Fruit fly (Drosophila melanogaster) whole organism, embryonic: ENCODE data around the gene Cypl.
A peak's percentile ranks its signal among the peaks of the same experiment; 100 is the strongest.

Experiments
- Asciz ChIP-seq: fragments of 200-800 bp; sonication (Bioruptor generic); optimal IDR thresholded peaks from 2 replicates; lab custom pipeline; 2017; ENCODE audit warnings: missing biosample characterization, mild to moderate bottlenecking, missing genetic modification characterization, missing genetic modification reagents
- BEAF-32 ChIP-seq: fragments of 200-800 bp; sonication (Bioruptor generic); optimal IDR thresholded peaks from 3 replicates; lab custom pipeline; 2017; ENCODE audit warnings: missing biosample characterization, missing genetic modification characterization, mild to moderate bottlenecking, moderate library complexity, missing genetic modification reagents
- Bgb ChIP-seq: fragments of 200-800 bp; sonication (Bioruptor generic); IDR thresholded peaks from 2 replicates; pipeline ENCODE4 v1.3.6; 2022; ENCODE audit warnings: missing biosample characterization, missing genetic modification characterization; ENCODE audit not compliant: partially characterized antibody
- C15 ChIP-seq: fragments of 200-800 bp; sonication (Bioruptor generic); IDR thresholded peaks from 3 replicates; pipeline ENCODE4 v1.3.6; 2022; ENCODE audit warnings: missing biosample characterization, missing genetic modification characterization
- CG12071 ChIP-seq: fragments of 200-800 bp; sonication (Bioruptor generic); optimal IDR thresholded peaks from 3 replicates; lab custom pipeline; 2018; ENCODE audit warnings: missing biosample characterization, mild to moderate bottlenecking, missing genetic modification characterization
- CG1233 ChIP-seq: fragments of 200-800 bp; sonication (Bioruptor generic); optimal IDR thresholded peaks from 4 replicates; lab custom pipeline; 2018; ENCODE audit warnings: missing biosample characterization, mild to moderate bottlenecking, missing genetic modification characterization
- CG14710 ChIP-seq: fragments of 200-800 bp; sonication (Bioruptor generic); optimal IDR thresholded peaks from 3 replicates; lab custom pipeline; 2019; ENCODE audit warnings: missing biosample characterization, mild to moderate bottlenecking, missing genetic modification characterization, moderate library complexity
- CG14860 ChIP-seq: fragments of 200-800 bp; sonication (Bioruptor generic); IDR thresholded peaks from 3 replicates; pipeline ENCODE4 v1.3.6; 2022; ENCODE audit warnings: missing biosample characterization, missing genetic modification characterization; ENCODE audit not compliant: partially characterized antibody
- CG16863 ChIP-seq: fragments of 200-800 bp; sonication (Bioruptor generic); optimal IDR thresholded peaks from 3 replicates; lab custom pipeline; 2016; ENCODE audit warnings: missing biosample characterization, missing genetic modification characterization
- CG17186 ChIP-seq: fragments of 200-800 bp; sonication (Bioruptor generic); optimal IDR thresholded peaks from 3 replicates; lab custom pipeline; 2017; ENCODE audit warnings: missing biosample characterization, missing genetic modification reagents, missing genetic modification characterization
- CG17328 ChIP-seq: fragments of 200-800 bp; sonication (Bioruptor generic); IDR thresholded peaks from 2 replicates; pipeline ENCODE4 v1.3.6; 2022; ENCODE audit warnings: missing biosample characterization, missing genetic modification characterization
- CG3065 ChIP-seq: fragments of 200-800 bp; sonication (Bioruptor generic); optimal IDR thresholded peaks from 2 replicates; lab custom pipeline; 2016; ENCODE audit warnings: missing biosample characterization, missing genetic modification characterization
- CG31388 ChIP-seq: fragments of 200-800 bp; sonication (Bioruptor generic); optimal IDR thresholded peaks from 2 replicates; lab custom pipeline; 2016; ENCODE audit warnings: missing biosample characterization, missing genetic modification characterization
- CG31441 ChIP-seq: fragments of 200-800 bp; sonication (Bioruptor generic); IDR thresholded peaks from 2 replicates; pipeline ENCODE4 v1.3.6; 2022; ENCODE audit warnings: missing biosample characterization, missing genetic modification characterization
- CG33557 ChIP-seq: fragments of 200-800 bp; sonication (Bioruptor generic); optimal IDR thresholded peaks from 2 replicates; lab custom pipeline; 2019; ENCODE audit warnings: missing biosample characterization, mild to moderate bottlenecking, missing genetic modification characterization, moderate library complexity
- CG4404 ChIP-seq: fragments of 200-800 bp; sonication (Bioruptor generic); IDR thresholded peaks from 2 replicates; pipeline ENCODE4 v1.3.6; 2022; ENCODE audit warnings: missing biosample characterization, missing genetic modification characterization
- CG4820 ChIP-seq: fragments of 200-800 bp; sonication (Bioruptor generic); optimal IDR thresholded peaks from 3 replicates; lab custom pipeline; 2016; ENCODE audit warnings: missing biosample characterization, missing genetic modification characterization
- CG6272 ChIP-seq: fragments of 200-800 bp; sonication (Bioruptor generic); IDR thresholded peaks from 2 replicates; pipeline ENCODE4 v1.3.6; 2022; ENCODE audit warnings: missing biosample characterization, missing genetic modification characterization
- CG6854 ChIP-seq: fragments of 200-800 bp; sonication (Bioruptor generic); optimal IDR thresholded peaks from 3 replicates; lab custom pipeline; 2017; ENCODE audit warnings: missing biosample characterization, mild to moderate bottlenecking, missing genetic modification characterization
- CG8478 ChIP-seq: fragments of >200 bp; optimal IDR thresholded peaks from 2 replicates; lab custom pipeline; 2018
- CkIIα-i1 ChIP-seq: fragments of 200-800 bp; sonication (Bioruptor generic); IDR thresholded peaks from 2 replicates; pipeline ENCODE4 v1.3.6; 2022; ENCODE audit warnings: missing biosample characterization, missing genetic modification characterization
- D ChIP-seq, 2 experiments: fragments of 200-800 bp in 1 of 2; fragments of >200 bp in 1 of 2; sonication (Bioruptor generic) in 1 of 2; optimal IDR thresholded peaks; 2 replicates in 1 of 2; 3 replicates in 1 of 2; lab custom pipeline; 2017; ENCODE audit warnings: mild to moderate bottlenecking in 1 of 2, missing biosample characterization in 1 of 2, missing genetic modification characterization in 1 of 2, missing genetic modification reagents in 1 of 2
- Dp ChIP-seq: fragments of 200-800 bp; sonication (Bioruptor generic); optimal IDR thresholded peaks from 2 replicates; lab custom pipeline; 2018; ENCODE audit warnings: missing biosample characterization, mild to moderate bottlenecking, missing genetic modification characterization, moderate library complexity
- Drgx ChIP-seq: fragments of 200-800 bp; sonication (Bioruptor generic); IDR thresholded peaks from 2 replicates; pipeline ENCODE4 v1.3.6; 2022; ENCODE audit warnings: missing biosample characterization, missing genetic modification characterization
- E2f2 ChIP-seq: fragments of 200-800 bp; sonication (Bioruptor generic); IDR thresholded peaks from 2 replicates; pipeline ENCODE4 v1.3.6; 2022; ENCODE audit warnings: missing biosample characterization, missing genetic modification characterization
- H2.0 ChIP-seq: fragments of 200-800 bp; sonication (Bioruptor generic); IDR thresholded peaks from 2 replicates; pipeline ENCODE4 v1.3.6; 2022; ENCODE audit warnings: missing biosample characterization, missing genetic modification characterization
- Hr3 ChIP-seq: fragments of 200-800 bp; sonication (Bioruptor generic); optimal IDR thresholded peaks from 3 replicates; lab custom pipeline; 2016; ENCODE audit warnings: missing biosample characterization, missing genetic modification characterization
- Max ChIP-seq: fragments of 200-800 bp; sonication (Bioruptor generic); optimal IDR thresholded peaks from 2 replicates; lab custom pipeline; 2016; ENCODE audit warnings: missing biosample characterization, mild to moderate bottlenecking, missing genetic modification characterization
- NC2α ChIP-seq: fragments of 200-800 bp; sonication (Bioruptor generic); optimal IDR thresholded peaks from 2 replicates; lab custom pipeline; 2016; ENCODE audit warnings: missing biosample characterization, missing genetic modification characterization
- Nf-YB ChIP-seq: fragments of 200-800 bp; sonication (Bioruptor generic); optimal IDR thresholded peaks from 3 replicates; lab custom pipeline; 2019; ENCODE audit warnings: missing biosample characterization, mild to moderate bottlenecking, missing genetic modification characterization, moderate library complexity
- NfI ChIP-seq: fragments of 200-800 bp; sonication (Bioruptor generic); optimal IDR thresholded peaks from 3 replicates; lab custom pipeline; 2018; ENCODE audit warnings: missing biosample characterization, mild to moderate bottlenecking, missing genetic modification characterization, moderate library complexity
- Opbp ChIP-seq: fragments of 200-800 bp; sonication (Bioruptor generic); IDR thresholded peaks from 3 replicates; pipeline ENCODE4 v1.3.6; 2022; ENCODE audit warnings: missing biosample characterization, missing genetic modification characterization; ENCODE audit not compliant: partially characterized antibody
- Rfx ChIP-seq: fragments of 200-800 bp; sonication (Bioruptor generic); IDR thresholded peaks from 2 replicates; pipeline ENCODE4 v1.3.6; 2022; ENCODE audit warnings: missing biosample characterization, missing genetic modification characterization
- Spps ChIP-seq: fragments of 200-800 bp; sonication (Bioruptor generic); optimal IDR thresholded peaks from 2 replicates; lab custom pipeline; 2018; ENCODE audit warnings: missing biosample characterization, mild to moderate bottlenecking, missing genetic modification characterization
- ap ChIP-seq: fragments of 200-800 bp; sonication (Bioruptor generic); IDR thresholded peaks from 2 replicates; pipeline ENCODE4 v1.3.6; 2022; ENCODE audit warnings: missing biosample characterization, missing genetic modification characterization
- ara ChIP-seq: fragments of 200-800 bp; sonication (Bioruptor generic); IDR thresholded peaks from 2 replicates; pipeline ENCODE4 v1.3.6; 2022; ENCODE audit warnings: missing biosample characterization, missing genetic modification characterization
- bsh ChIP-seq, 2 experiments: fragments of 200-800 bp; sonication (Bioruptor generic); optimal IDR thresholded peaks; 2 replicates each; lab custom pipeline; 2017 to 2018; ENCODE audit warnings: mild to moderate bottlenecking in 2 of 2, missing biosample characterization in 2 of 2, missing genetic modification characterization in 2 of 2, moderate library complexity in 1 of 2
- cad ChIP-seq: fragments of >200 bp; optimal IDR thresholded peaks from 2 replicates; lab custom pipeline; 2017; ENCODE audit warnings: missing biosample characterization, missing genetic modification characterization
- chm ChIP-seq: fragments of 200-800 bp; sonication (Bioruptor generic); IDR thresholded peaks from 2 replicates; pipeline ENCODE4 v1.3.6; 2022; ENCODE audit warnings: missing biosample characterization, missing genetic modification characterization
- exex ChIP-seq: fragments of 200-800 bp; sonication (Bioruptor generic); optimal IDR thresholded peaks from 4 replicates; lab custom pipeline; 2018; ENCODE audit warnings: missing biosample characterization, mild to moderate bottlenecking, missing genetic modification characterization, moderate library complexity
- fu2 ChIP-seq: fragments of 200-800 bp; sonication (Bioruptor generic); optimal IDR thresholded peaks from 2 replicates; lab custom pipeline; 2016; ENCODE audit warnings: missing biosample characterization, missing genetic modification characterization
- grau ChIP-seq: fragments of 200-800 bp; optimal IDR thresholded peaks from 3 replicates; lab custom pipeline; 2019; ENCODE audit warnings: missing biosample characterization, mild to moderate bottlenecking, missing genetic modification characterization, moderate library complexity
- h ChIP-seq: fragments of >200 bp; optimal IDR thresholded peaks from 2 replicates; lab custom pipeline; 2017
- jumu ChIP-seq: fragments of 200-800 bp; sonication (Bioruptor generic); optimal IDR thresholded peaks from 3 replicates; lab custom pipeline; 2016; ENCODE audit warnings: missing biosample characterization, missing genetic modification characterization
- ken ChIP-seq: fragments of 200-800 bp; sonication (Bioruptor generic); IDR thresholded peaks from 3 replicates; pipeline ENCODE4 v1.3.6; 2022; ENCODE audit warnings: missing biosample characterization, missing genetic modification characterization
- nau ChIP-seq: fragments of 200-800 bp; sonication (Bioruptor generic); optimal IDR thresholded peaks from 3 replicates; lab custom pipeline; 2017; ENCODE audit warnings: missing biosample characterization, mild to moderate bottlenecking, missing genetic modification characterization, missing genetic modification reagents
- ranshi ChIP-seq: fragments of 200-800 bp; sonication (Bioruptor generic); IDR thresholded peaks from 2 replicates; pipeline ENCODE4 v1.3.6; 2022; ENCODE audit warnings: missing biosample characterization, missing genetic modification characterization
- repo ChIP-seq: fragments of 200-800 bp; sonication (Bioruptor generic); optimal IDR thresholded peaks from 2 replicates; lab custom pipeline; 2016; ENCODE audit warnings: missing biosample characterization, missing genetic modification characterization
- slou ChIP-seq: fragments of 200-800 bp; sonication (Bioruptor generic); optimal IDR thresholded peaks from 3 replicates; lab custom pipeline; 2016; ENCODE audit warnings: missing biosample characterization, missing genetic modification characterization
- sr ChIP-seq: fragments of 200-800 bp; sonication (Bioruptor generic); IDR thresholded peaks from 3 replicates; pipeline ENCODE4 v1.3.6; 2022; ENCODE audit warnings: missing biosample characterization, missing genetic modification characterization
- tgo ChIP-seq: fragments of 200-800 bp; sonication (Bioruptor generic); IDR thresholded peaks from 3 replicates; pipeline ENCODE4 v1.3.6; 2022; ENCODE audit warnings: missing biosample characterization, missing genetic modification characterization
- zfh1 ChIP-seq: fragments of 200-800 bp; sonication (Bioruptor generic); IDR thresholded peaks from 3 replicates; pipeline ENCODE4 v1.3.6; 2022; ENCODE audit warnings: missing biosample characterization, missing genetic modification characterization

Cypl gene

dm6 chr3L:511755-512209 is 30.9 kb downstream of the Cypl start (continued):
- TF ChIP-seq chm: no peak
- TF ChIP-seq Rfx (GFP tag; lab: Robert Waterston, UW): peak; percentile 66
- TF ChIP-seq Hr3 (GFP tag; lab: Kevin White, UChicago): no peak
- no peak for TF ChIP-seq CG8478 (lab: Kevin White, UChicago)
- no peak for TF ChIP-seq C15 (GFP tag; lab: Robert Waterston, UW)
- no peak for TF ChIP-seq CG4820 (GFP tag; lab: Kevin White, UChicago)
- TF ChIP-seq zfh1 (GFP tag; lab: Robert Waterston, UW): no peak
- no peak for TF ChIP-seq Max (GFP tag; lab: Kevin White, UChicago)
- no peak for TF ChIP-seq nau (GFP tag; lab: Kevin White, UChicago)
- TF ChIP-seq Opbp (GFP tag; lab: Robert Waterston, UW): no peak
- TF ChIP-seq CG14710 (tag; lab: Kevin White, UChicago): no peak
- TF ChIP-seq ara (GFP tag; lab: Robert Waterston, UW): no peak
- no peak for TF ChIP-seq CG1233 (GFP tag; lab: Kevin White, UChicago)
- TF ChIP-seq bsh (GFP tag; optimal IDR thresholded peaks at IDR 0.05; lab: Kevin White, UChicago): no peak
- TF ChIP-seq Drgx (GFP tag; lab: Robert Waterston, UW): peak; percentile 67
- no peak for TF ChIP-seq ap (GFP tag; lab: Robert Waterston, UW)
- no peak for TF ChIP-seq Spps
- peak; percentile 13; the same call in 1 of the 2 replicates for TF ChIP-seq E2f2 (GFP tag; lab: Robert Waterston, UW)
- no peak for TF ChIP-seq H2.0
- TF ChIP-seq Nf-YB (GFP tag; lab: Kevin White, UChicago): no peak
- no peak for TF ChIP-seq NfI (GFP tag; lab: Kevin White, UChicago)
- no peak for TF ChIP-seq CG3065 (GFP tag; lab: Kevin White, UChicago)
- no peak for TF ChIP-seq CG31388 (GFP tag; lab: Kevin White, UChicago)
- TF ChIP-seq BEAF-32 (GFP tag; lab: Kevin White, UChicago): no peak
- peak; percentile 26 for TF ChIP-seq grau (tag; lab: Kevin White, UChicago)
- no peak for TF ChIP-seq CG12071
- TF ChIP-seq Asciz (GFP tag; lab: Kevin White, UChicago): no peak
- TF ChIP-seq ranshi (GFP tag; lab: Robert Waterston, UW): no peak
- TF ChIP-seq Dp (GFP tag; lab: Kevin White, UChicago): no peak
- TF ChIP-seq CG17186: no peak
- no peak for TF ChIP-seq fu2 (GFP tag; lab: Kevin White, UChicago)
- TF ChIP-seq exex (tag; lab: Kevin White, UChicago): peak; percentile 95
- no peak for TF ChIP-seq NC2α (GFP tag; lab: Kevin White, UChicago)
- TF ChIP-seq ken (GFP tag; lab: Robert Waterston, UW): no peak
- TF ChIP-seq h (lab: Kevin White, UChicago): no peak
- TF ChIP-seq repo (GFP tag; lab: Kevin White, UChicago): no peak
- TF ChIP-seq tgo (GFP tag; lab: Robert Waterston, UW): 0 out of 3 replicates have a peak, but pooled peaks have one; percentile 18
- no peak for TF ChIP-seq CG31441
- TF ChIP-seq D (optimal IDR thresholded peaks at IDR 0.05; lab: Kevin White, UChicago): no peak
- TF ChIP-seq D (GFP tag; optimal IDR thresholded peaks at IDR 0.05; lab: Kevin White, UChicago): no peak
- TF ChIP-seq sr: no peak
- no peak for TF ChIP-seq jumu
- TF ChIP-seq CG6854 (GFP tag; lab: Kevin White, UChicago): no peak
- no peak for TF ChIP-seq CG33557 (GFP tag; lab: Kevin White, UChicago)
- no peak for TF ChIP-seq slou
- TF ChIP-seq CG17328: no peak
- TF ChIP-seq CG6272: no peak
- TF ChIP-seq cad (GFP tag; lab: Kevin White, UChicago): no peak
- TF ChIP-seq CG16863 (GFP tag; lab: Kevin White, UChicago): no peak
- no peak for TF ChIP-seq CG4404 (GFP tag; lab: Robert Waterston, UW)
- TF ChIP-seq CG14860 (GFP tag; lab: Robert Waterston, UW): no peak
- TF ChIP-seq CkIIα-i1 (GFP tag; lab: Robert Waterston, UW): no peak
- no peak for TF ChIP-seq Bgb (GFP tag; lab: Robert Waterston, UW)
